Worm (Caenorhabditis elegans) whole organism, early embryonic: Measurements from ENCODE around the gene C34C12.6.

Source experiments
- B0310.2 ChIP-seq: sonication (generic microtip); optimal IDR thresholded peaks from 2 replicates; lab custom pipeline; 2016; ENCODE audit warnings: mild to moderate bottlenecking, missing genetic modification characterization, missing compliant biosample characterization
- F13C5.2 ChIP-seq: sonication (generic microtip); optimal IDR thresholded peaks from 2 replicates; lab custom pipeline; 2017; ENCODE audit warnings: mild to moderate bottlenecking, missing genetic modification characterization, inconsistent platforms, missing compliant biosample characterization
- aly-1 ChIP-seq: sonication (generic microtip); optimal IDR thresholded peaks from 2 replicates; lab custom pipeline; 2016; ENCODE audit warnings: missing genetic modification characterization, missing compliant biosample characterization
- ama-1 ChIP-seq: fragments of 150-350 bp; optimal IDR thresholded peaks from 2 replicates; lab custom pipeline; 2014
- ceh-36 ChIP-seq: sonication (generic microtip); optimal IDR thresholded peaks from 2 replicates; lab custom pipeline; 2016; ENCODE audit warnings: missing genetic modification characterization, inconsistent platforms, missing compliant biosample characterization
- ets-7 ChIP-seq: sonication (generic microtip); optimal IDR thresholded peaks from 2 replicates; lab custom pipeline; 2016; ENCODE audit warnings: missing genotype, missing genetic modification characterization, missing compliant biosample characterization
- flt-1 ChIP-seq: fragments of 200-800 bp; sonication (Bioruptor generic); IDR thresholded peaks from 2 replicates; pipeline ENCODE4 v1.3.6; 2022; ENCODE audit warnings: missing genetic modification characterization, missing compliant biosample characterization
- hmg-4 ChIP-seq: fragments of 200-800 bp; sonication (Bioruptor generic); optimal IDR thresholded peaks from 2 replicates; lab custom pipeline; 2018; ENCODE audit warnings: mild to moderate bottlenecking, missing genetic modification characterization, missing compliant biosample characterization
- hnd-1 ChIP-seq: sonication (generic microtip); optimal IDR thresholded peaks from 2 replicates; lab custom pipeline; 2016; ENCODE audit warnings: missing genetic modification characterization, missing compliant biosample characterization
- pes-1 ChIP-seq: fragments of 200-800 bp; sonication (Bioruptor generic); IDR thresholded peaks from 2 replicates; pipeline ENCODE4 v1.3.6; 2022; ENCODE audit warnings: missing genetic modification reagents, missing genetic modification characterization, missing compliant biosample characterization
- sea-1 ChIP-seq: fragments of 200-800 bp; sonication (Bioruptor generic); conservative IDR thresholded peaks from 2 replicates; pipeline ENCODE4 v1.3.6; 2022; ENCODE audit warnings: missing genetic modification characterization, missing compliant biosample characterization
- tbx-37 ChIP-seq: fragments of 200-800 bp; sonication (Bioruptor generic); conservative IDR thresholded peaks from 2 replicates; pipeline ENCODE4 v1.3.6; 2022; ENCODE audit warnings: missing genetic modification reagents, missing genetic modification characterization, missing compliant biosample characterization
- tra-4 ChIP-seq: sonication (generic microtip); optimal IDR thresholded peaks from 2 replicates; lab custom pipeline; 2017; ENCODE audit warnings: missing genetic modification characterization, missing compliant biosample characterization

DNA sequence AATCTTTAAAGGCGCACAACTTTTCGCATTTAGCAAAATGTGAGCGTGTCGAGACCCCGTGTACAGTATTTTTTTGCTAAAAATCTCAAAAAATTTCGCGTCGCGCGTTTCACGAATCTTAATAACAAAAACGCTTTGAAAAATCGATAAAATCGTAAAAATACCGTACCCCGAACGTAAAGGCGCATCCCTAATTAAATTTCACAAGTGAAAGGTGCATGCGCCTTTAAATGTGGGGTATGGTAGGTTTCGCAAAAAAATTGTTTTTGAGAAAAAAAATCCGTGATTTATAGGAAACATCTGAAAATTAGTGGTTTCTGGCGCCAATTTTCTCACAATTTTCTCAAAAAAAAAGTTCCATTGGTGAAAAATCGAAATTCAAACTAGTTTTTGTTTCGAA lies 51.8 kb downstream of the C34C12.6 start:
- no peak for TF ChIP-seq hmg-4 (GFP tag; lab: Kevin White, UChicago)
- TF ChIP-seq sea-1 (GFP tag; lab: Robert Waterston, UW) = no peak
- TF ChIP-seq ama-1 (lab: Kevin White, UChicago) = no peak
- TF ChIP-seq ets-7 = no peak
- no peak for TF ChIP-seq F13C5.2 (tag; lab: Kevin White, UChicago)
- TF ChIP-seq flt-1 (GFP tag; lab: Robert Waterston, UW) = no peak
- TF ChIP-seq ceh-36 (tag; lab: Kevin White, UChicago) = no peak
- TF ChIP-seq B0310.2 = no peak
- no peak for TF ChIP-seq tra-4 (tag; lab: Kevin White, UChicago)
- TF ChIP-seq aly-1 (tag; lab: Kevin White, UChicago) = no peak
- no peak for TF ChIP-seq hnd-1 (tag; lab: Kevin White, UChicago)
- no peak for TF ChIP-seq tbx-37 (GFP tag; lab: Robert Waterston, UW)
- TF ChIP-seq pes-1 (GFP tag; lab: Robert Waterston, UW) = no peak
